Worm (Caenorhabditis elegans) whole organism, L1 larva: ENCODE results near the gene B0507.7.

Experiments used
- C16A3.4 ChIP-seq: fragments of 150-350 bp; optimal IDR thresholded peaks from 2 replicates; lab custom pipeline; 2014; ENCODE audit warnings: missing biosample characterization, missing genetic modification characterization
- C34B4.2 ChIP-seq: sonication (generic microtip); optimal IDR thresholded peaks from 2 replicates; lab custom pipeline; 2017; ENCODE audit warnings: mild to moderate bottlenecking, missing genetic modification characterization, missing compliant biosample characterization
- F16B12.6 ChIP-seq: fragments of 150-350 bp; optimal IDR thresholded peaks from 2 replicates; lab custom pipeline; 2014; ENCODE audit warnings: missing biosample characterization, missing genetic modification characterization
- Y116A8C.19 ChIP-seq: sonication (generic microtip); optimal IDR thresholded peaks from 2 replicates; lab custom pipeline; 2016; ENCODE audit warnings: missing compliant biosample characterization, missing genetic modification characterization, borderline replicate concordance
- alr-1 ChIP-seq: fragments of 200-800 bp; sonication (Bioruptor generic); optimal IDR thresholded peaks from 2 replicates; lab custom pipeline; 2018; ENCODE audit warnings: borderline replicate concordance, mild to moderate bottlenecking, missing genetic modification characterization, missing compliant biosample characterization
- ceh-63 ChIP-seq: fragments of 200-800 bp; sonication (Bioruptor generic); optimal IDR thresholded peaks from 2 replicates; lab custom pipeline; 2018; ENCODE audit warnings: mild to moderate bottlenecking, missing genetic modification characterization, missing compliant biosample characterization
- ceh-8 ChIP-seq: fragments of 200-800 bp; sonication (Bioruptor generic); optimal IDR thresholded peaks from 2 replicates; lab custom pipeline; 2018; ENCODE audit warnings: mild to moderate bottlenecking, missing genetic modification characterization, moderate library complexity, missing compliant biosample characterization
- ceh-88 ChIP-seq: fragments of 200-800 bp; sonication (Bioruptor generic); IDR thresholded peaks from 2 replicates; pipeline ENCODE4 v1.3.6; 2022; ENCODE audit warnings: missing genetic modification characterization, missing compliant biosample characterization
- elt-2 ChIP-seq: sonication (generic microtip); optimal IDR thresholded peaks from 2 replicates; lab custom pipeline; 2016; ENCODE audit warnings: missing genetic modification characterization, mild to moderate bottlenecking, inconsistent platforms, missing compliant biosample characterization, missing genetic modification reagents
- elt-3 ChIP-seq, 6 experiments: fragments of 150-350 bp in 1 of 6; sonication (generic microtip); optimal IDR thresholded peaks; 2 replicates each; lab custom pipeline; 2017 to 2018; ENCODE audit warnings: missing biosample characterization in 6 of 6, missing genetic modification characterization in 6 of 6, inconsistent platforms in 1 of 6
- fkh-10 ChIP-seq: sonication (generic microtip); optimal IDR thresholded peaks from 2 replicates; lab custom pipeline; 2017; ENCODE audit warnings: missing biosample characterization, missing genetic modification reagents, missing genetic modification characterization
- fkh-4 ChIP-seq: sonication (generic microtip); optimal IDR thresholded peaks from 2 replicates; lab custom pipeline; 2016; ENCODE audit warnings: missing compliant biosample characterization, missing genetic modification characterization, borderline replicate concordance
- fkh-8 ChIP-seq: sonication (generic microtip); optimal IDR thresholded peaks from 2 replicates; lab custom pipeline; 2016; ENCODE audit warnings: mild to moderate bottlenecking, missing genetic modification characterization, missing compliant biosample characterization
- hpl-2 ChIP-seq: fragments of 150-350 bp; optimal IDR thresholded peaks from 2 replicates; lab custom pipeline; 2014; ENCODE audit warnings: missing biosample characterization, missing genetic modification reagents, missing genetic modification characterization
- irx-1 ChIP-seq: sonication (generic microtip); optimal IDR thresholded peaks from 2 replicates; lab custom pipeline; 2016; ENCODE audit warnings: missing genetic modification characterization, missing compliant biosample characterization
- isw-1 ChIP-seq: fragments of 200-800 bp; sonication (Bioruptor generic); IDR thresholded peaks from 2 replicates; pipeline ENCODE4 v1.3.6; 2022; ENCODE audit warnings: missing genetic modification characterization, missing compliant biosample characterization
- lin-13 ChIP-seq: fragments of 150-350 bp; optimal IDR thresholded peaks from 2 replicates; lab custom pipeline; 2014; ENCODE audit warnings: missing biosample characterization, missing genetic modification reagents, missing genetic modification characterization
- lin-14 ChIP-seq: fragments of 200-800 bp; sonication (Bioruptor generic); optimal IDR thresholded peaks from 2 replicates; lab custom pipeline; 2018; ENCODE audit warnings: mild to moderate bottlenecking, missing genetic modification characterization, moderate library complexity, missing compliant biosample characterization
- lin-15B ChIP-seq: fragments of 150-350 bp; sonication (generic microtip); optimal IDR thresholded peaks from 3 replicates; lab custom pipeline; 2014; ENCODE audit warnings: missing biosample characterization, missing genetic modification characterization
- lin-35 ChIP-seq, 2 experiments: fragments of 150-350 bp; optimal IDR thresholded peaks; 2 replicates each; lab custom pipeline; 2014; ENCODE audit warnings: missing biosample characterization in 2 of 2, missing genetic modification characterization in 2 of 2, missing genetic modification reagents in 2 of 2
- lsy-2 ChIP-seq, 2 experiments: fragments of 150-350 bp; optimal IDR thresholded peaks; 2 replicates each; lab custom pipeline; 2014; ENCODE audit warnings: missing biosample characterization in 2 of 2, missing genetic modification characterization in 2 of 2
- mdl-1 ChIP-seq, 2 experiments: fragments of 150-350 bp; optimal IDR thresholded peaks; 2 replicates each; lab custom pipeline; 2014 to 2017; ENCODE audit warnings: missing biosample characterization in 2 of 2, missing genetic modification characterization in 2 of 2, inconsistent platforms in 1 of 2
- mep-1 ChIP-seq: fragments of 150-350 bp; optimal IDR thresholded peaks from 2 replicates; lab custom pipeline; 2014; ENCODE audit warnings: missing biosample characterization, missing genetic modification characterization
- nhr-11 ChIP-seq: fragments of 150-350 bp; optimal IDR thresholded peaks from 2 replicates; lab custom pipeline; 2014; ENCODE audit warnings: missing biosample characterization, missing genetic modification characterization
- nhr-20 ChIP-seq: sonication (generic microtip); optimal IDR thresholded peaks from 2 replicates; lab custom pipeline; 2016; ENCODE audit warnings: mild to moderate bottlenecking, missing genetic modification characterization, missing compliant biosample characterization
- nhr-28 ChIP-seq: fragments of 150-350 bp; optimal IDR thresholded peaks from 2 replicates; lab custom pipeline; 2014; ENCODE audit warnings: missing biosample characterization, missing genetic modification characterization
- nhr-71 ChIP-seq: sonication (generic microtip); optimal IDR thresholded peaks from 2 replicates; lab custom pipeline; 2016; ENCODE audit warnings: mild to moderate bottlenecking, missing genetic modification characterization, moderate library complexity, missing compliant biosample characterization
- nhr-76 ChIP-seq: sonication (generic microtip); optimal IDR thresholded peaks from 2 replicates; lab custom pipeline; 2017; ENCODE audit warnings: missing biosample characterization, missing genetic modification characterization
- nhr-84 ChIP-seq: sonication (generic microtip); optimal IDR thresholded peaks from 2 replicates; lab custom pipeline; 2017; ENCODE audit warnings: missing biosample characterization, missing genetic modification characterization
- nhr-85 ChIP-seq: sonication (generic microtip); peaks from one replicate; lab custom pipeline; 2016; ENCODE audit warnings: missing genetic modification characterization, inconsistent platforms, missing compliant biosample characterization
- nhr-90 ChIP-seq: sonication (generic microtip); optimal IDR thresholded peaks from 2 replicates; lab custom pipeline; 2016; ENCODE audit warnings: mild to moderate bottlenecking, missing genetic modification characterization, missing compliant biosample characterization; ENCODE audit not compliant: poor library complexity
- pag-3 ChIP-seq: sonication (generic microtip); optimal IDR thresholded peaks from 2 replicates; lab custom pipeline; 2017; ENCODE audit warnings: missing genetic modification characterization, mild to moderate bottlenecking, missing compliant biosample characterization, antibody characterized with exemption, borderline replicate concordance; ENCODE audit not compliant: insufficient read depth
- rnt-1 ChIP-seq: sonication (generic microtip); optimal IDR thresholded peaks from 2 replicates; lab custom pipeline; 2016; ENCODE audit warnings: mild to moderate bottlenecking, missing genetic modification characterization, moderate library complexity, missing compliant biosample characterization
- snu-23 ChIP-seq: sonication (generic microtip); optimal IDR thresholded peaks from 2 replicates; lab custom pipeline; 2016; ENCODE audit warnings: missing genetic modification characterization, missing compliant biosample characterization
- sptf-1 ChIP-seq: fragments of 150-350 bp; optimal IDR thresholded peaks from 2 replicates; lab custom pipeline; 2014; ENCODE audit warnings: missing biosample characterization, missing genetic modification characterization
- swsn-7 ChIP-seq: sonication (generic microtip); optimal IDR thresholded peaks from 2 replicates; lab custom pipeline; 2016; ENCODE audit warnings: missing genetic modification characterization, missing compliant biosample characterization
- tbx-2 ChIP-seq: sonication (generic microtip); optimal IDR thresholded peaks from 2 replicates; lab custom pipeline; 2016; ENCODE audit warnings: missing genetic modification characterization, missing compliant biosample characterization
- tlp-1 ChIP-seq: fragments of 150-350 bp; optimal IDR thresholded peaks from 2 replicates; lab custom pipeline; 2014; ENCODE audit warnings: missing biosample characterization, missing genetic modification characterization
- unc-130 ChIP-seq: fragments of 150-350 bp; optimal IDR thresholded peaks from 2 replicates; lab custom pipeline; 2017; ENCODE audit warnings: missing biosample characterization, missing genetic modification characterization, inconsistent platforms
- vab-15 ChIP-seq: sonication (generic microtip); optimal IDR thresholded peaks from 2 replicates; lab custom pipeline; 2017; ENCODE audit warnings: missing genotype, mild to moderate bottlenecking, missing genetic modification characterization, missing compliant biosample characterization
- zag-1 ChIP-seq: fragments of 150-350 bp; optimal IDR thresholded peaks from 2 replicates; lab custom pipeline; 2014; ENCODE audit warnings: missing biosample characterization, missing genetic modification characterization
- ztf-11 ChIP-seq, 2 experiments: sonication (generic microtip); optimal IDR thresholded peaks; 2 replicates each; lab custom pipeline; 2016 to 2017; ENCODE audit warnings: missing genetic modification characterization in 2 of 2, missing biosample characterization in 1 of 2, missing compliant biosample characterization in 1 of 2

The B0507.7 gene

DNA sequence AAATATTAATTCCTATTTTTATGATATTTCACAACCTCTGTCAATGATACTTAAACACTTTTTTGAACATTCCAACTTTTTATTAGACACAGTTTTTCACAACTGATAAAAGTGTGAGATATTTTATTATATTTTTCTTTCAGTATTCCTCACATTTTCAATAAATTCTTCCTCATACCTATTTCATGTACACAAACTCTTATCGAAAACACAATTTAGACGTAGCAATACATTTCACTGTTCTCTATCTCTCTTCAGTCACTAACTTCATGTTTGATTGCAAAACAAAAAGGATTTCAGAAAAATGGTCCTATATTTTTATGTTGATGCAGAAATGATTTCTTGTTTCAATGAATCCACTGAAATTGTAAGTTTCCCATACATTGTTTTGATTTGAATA lies 12.7 kb downstream of the B0507.7 start, which contains the start of gene B0507.6:
B0507.6 (plus strand) TSS at position 301 of the 400 bp plus-strand sequence.
- no peak for TF ChIP-seq tlp-1 (tag; lab: Kevin White, UChicago)
- no peak for TF ChIP-seq tbx-2 (tag; lab: Kevin White, UChicago)
- TF ChIP-seq lin-14 (GFP tag; lab: Kevin White, UChicago), result no peak
- TF ChIP-seq elt-2 (tag; lab: Kevin White, UChicago), result no peak
- TF ChIP-seq ztf-11 (tag; optimal IDR thresholded peaks at IDR 0.05; lab: Kevin White, UChicago), result no peak
- TF ChIP-seq fkh-8 (tag; lab: Kevin White, UChicago), result no peak
- no peak for TF ChIP-seq nhr-28 (tag; lab: Kevin White, UChicago)
- TF ChIP-seq unc-130 (tag; lab: Kevin White, UChicago), result no peak
- TF ChIP-seq ceh-8 (GFP tag; lab: Kevin White, UChicago), result no peak
- no peak for TF ChIP-seq irx-1
- no peak for TF ChIP-seq F16B12.6 (tag; lab: Kevin White, UChicago)
- no peak for TF ChIP-seq ceh-63 (GFP tag; lab: Kevin White, UChicago)
- TF ChIP-seq fkh-4 (tag; lab: Kevin White, UChicago), result no peak

DNA sequence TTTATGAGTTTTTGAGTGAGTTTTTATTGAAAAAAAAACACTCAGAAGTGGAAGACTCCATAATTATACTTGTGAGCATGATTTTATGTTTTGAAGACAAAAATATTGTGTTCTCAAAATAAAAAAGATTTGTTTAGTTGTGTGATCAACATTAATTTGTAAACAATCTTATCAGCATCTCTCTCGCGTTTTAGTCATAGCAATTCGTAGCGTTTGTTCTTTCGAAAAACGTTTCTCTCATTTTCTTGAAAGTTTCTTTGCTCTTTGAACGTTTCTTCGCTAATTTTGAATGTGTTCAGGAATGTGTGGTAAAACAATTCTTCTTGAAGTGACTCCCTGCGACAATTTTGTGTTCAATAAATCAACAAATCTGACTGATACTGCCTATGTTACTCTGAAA lies 19.4 kb downstream of the B0507.7 start, which contains the start of gene ZC196.2:
ZC196.2 (plus strand) TSS at position 301 of the 400 bp plus-strand sequence.
- TF ChIP-seq lin-15B (no peak), nhr-84 (tag; lab: Kevin White, UChicago) (no peak), vab-15 (no peak), rnt-1 (tag; lab: Kevin White, UChicago) (no peak), nhr-90 (tag; lab: Kevin White, UChicago) (no peak), unc-130 (tag; lab: Kevin White, UChicago) (no peak), irx-1 (no peak), ceh-88 (GFP tag; lab: Robert Waterston, UW) (no peak), isw-1 (GFP tag; lab: Robert Waterston, UW) (no peak), nhr-20 (tag; lab: Kevin White, UChicago) (no peak), mep-1 (no peak)

ce11 chrV:8736369-8736768 lies 22.1 kb downstream of the B0507.7 start, which contains the start of gene ZC196.3:
Gene ZC196.3 (plus strand): TSS chrV:8736669.
- TF ChIP-seq unc-130 (tag; lab: Kevin White, UChicago), result no peak
- TF ChIP-seq mdl-1 (tag; optimal IDR thresholded peaks at IDR 0.05; lab: Kevin White, UChicago), result no peak
- TF ChIP-seq lin-15B, result no peak
- no peak for TF ChIP-seq sptf-1 (tag; lab: Kevin White, UChicago)
- no peak for TF ChIP-seq F16B12.6 (tag; lab: Kevin White, UChicago)
- TF ChIP-seq nhr-71 (tag; lab: Kevin White, UChicago), result no peak
- no peak for TF ChIP-seq ztf-11 (tag; optimal IDR thresholded peaks at IDR 0.05; lab: Kevin White, UChicago)
- no peak for TF ChIP-seq C34B4.2 (tag; lab: Kevin White, UChicago)
- no peak for TF ChIP-seq snu-23
- TF ChIP-seq, all 84 proteins: peak for 0

- no peak for TF ChIP-seq lin-13 (GFP tag; lab: Kevin White, UChicago)
- TF ChIP-seq elt-2 (tag; lab: Kevin White, UChicago), result peak; percentile 36
Observed at ce11 chrV:8732934-8733333, 25.6 kb downstream of the B0507.7 start, which contains the start of gene ZC196.4. Gene ZC196.4 (plus strand): TSS chrV:8733106.

DNA sequence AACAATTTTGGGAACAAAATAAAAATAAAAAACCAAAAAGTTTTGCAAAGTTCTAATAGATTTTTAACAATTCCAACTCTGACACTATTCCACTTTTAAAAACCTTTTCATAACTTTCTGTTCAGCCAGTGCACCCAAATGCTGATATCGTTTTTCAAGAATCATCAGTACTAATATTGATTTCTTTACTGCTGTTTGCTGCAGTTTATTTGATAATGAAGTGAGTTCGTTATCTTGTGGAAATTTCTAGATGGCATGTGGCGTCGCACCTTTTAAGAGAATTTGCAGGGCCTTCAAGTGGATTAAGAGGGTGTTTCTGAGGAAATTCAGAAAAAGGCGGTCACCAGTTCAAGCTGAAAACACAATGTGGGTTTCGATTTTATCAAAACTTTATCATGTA lies 27.5 kb downstream of the B0507.7 start:
- TF ChIP-seq elt-2 (tag; lab: Kevin White, UChicago), result peak; percentile 21
- no peak for TF ChIP-seq nhr-71 (tag; lab: Kevin White, UChicago)
- TF ChIP-seq nhr-85 (tag; lab: Kevin White, UChicago), result no peak
- TF ChIP-seq, all 84 proteins: peak for 1

DNA sequence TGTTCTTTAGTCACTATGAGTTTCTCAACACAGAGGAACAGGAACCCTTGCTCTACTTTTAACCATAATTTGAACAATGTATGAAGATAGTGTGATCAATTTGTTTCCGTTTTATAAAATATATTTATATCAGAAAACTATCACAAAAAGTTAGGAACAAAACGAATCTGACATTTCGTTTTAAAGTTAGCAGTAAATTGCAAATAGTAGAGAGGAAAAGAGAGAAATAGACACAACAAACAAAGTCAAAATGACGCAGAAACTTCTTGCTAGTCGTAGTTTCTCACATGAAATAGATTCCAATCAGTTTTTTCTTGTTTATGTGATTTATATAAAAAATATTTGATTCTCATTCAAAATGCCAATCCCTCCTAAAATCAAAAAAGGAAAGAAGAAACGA lies 29.4 kb downstream of the B0507.7 start, which contains the start of gene ZC196.5:
ZC196.5 (plus strand) TSS at position 301 of the 400 bp plus-strand sequence.
- TF ChIP-seq nhr-84 (tag; lab: Kevin White, UChicago) (no peak), fkh-10 (GFP tag; lab: Kevin White, UChicago) (no peak), fkh-8 (tag; lab: Kevin White, UChicago) (no peak), elt-3 (tag; optimal IDR thresholded peaks at IDR 0.05; lab: Kevin White, UChicago) (no peak), lsy-2 (tag; optimal IDR thresholded peaks at IDR 0.05; lab: Kevin White, UChicago) (no peak), sptf-1 (tag; lab: Kevin White, UChicago) (no peak), hpl-2 (GFP tag; lab: Kevin White, UChicago) (no peak), Y116A8C.19 (tag; lab: Kevin White, UChicago) (no peak), tbx-2 (tag; lab: Kevin White, UChicago) (no peak), alr-1 (tag; lab: Kevin White, UChicago) (no peak), C16A3.4 (tag; lab: Kevin White, UChicago) (no peak), nhr-76 (tag; lab: Kevin White, UChicago) (no peak), pag-3 (no peak), lin-35 (GFP tag; optimal IDR thresholded peaks at IDR 0.05; lab: Kevin White, UChicago) (no peak), zag-1 (no peak), swsn-7 (tag; lab: Kevin White, UChicago) (no peak), nhr-11 (tag; lab: Kevin White, UChicago) (no peak)
